Fruit fly (Drosophila melanogaster) whole organism, embryonic: ENCODE measurements around the gene CG9372.
A peak's percentile ranks its signal among the peaks of the same experiment; 100 is the strongest.

Experiments
- CG10979 ChIP-seq: fragments of 200-800 bp; sonication (Bioruptor generic); optimal IDR thresholded peaks from 2 replicates; lab custom pipeline; 2018; ENCODE audit warnings: missing biosample characterization, mild to moderate bottlenecking, missing genetic modification characterization, moderate library complexity
- CG11398 ChIP-seq: fragments of 200-800 bp; sonication (Bioruptor generic); optimal IDR thresholded peaks from 2 replicates; lab custom pipeline; 2016; ENCODE audit warnings: missing biosample characterization, missing genetic modification characterization
- CG1233 ChIP-seq: fragments of 200-800 bp; sonication (Bioruptor generic); optimal IDR thresholded peaks from 4 replicates; lab custom pipeline; 2018; ENCODE audit warnings: missing biosample characterization, mild to moderate bottlenecking, missing genetic modification characterization
- CG12391 ChIP-seq: fragments of 200-800 bp; sonication (Bioruptor generic); optimal IDR thresholded peaks from 3 replicates; lab custom pipeline; 2018; ENCODE audit warnings: missing biosample characterization, mild to moderate bottlenecking, missing genetic modification characterization, moderate library complexity
- CG12744 ChIP-seq: fragments of 200-800 bp; sonication (Bioruptor generic); optimal IDR thresholded peaks from 2 replicates; lab custom pipeline; 2016; ENCODE audit warnings: missing biosample characterization, missing genetic modification characterization
- CG15601 ChIP-seq: fragments of 200-800 bp; sonication (Bioruptor generic); optimal IDR thresholded peaks from 3 replicates; lab custom pipeline; 2019; ENCODE audit warnings: missing biosample characterization, mild to moderate bottlenecking, missing genetic modification characterization, moderate library complexity
- CG15696 ChIP-seq: fragments of 200-800 bp; sonication (Bioruptor generic); optimal IDR thresholded peaks from 2 replicates; lab custom pipeline; 2019; ENCODE audit warnings: missing biosample characterization, mild to moderate bottlenecking, missing genetic modification characterization, moderate library complexity
- CG16815 ChIP-seq: fragments of 200-800 bp; sonication (Bioruptor generic); optimal IDR thresholded peaks from 3 replicates; lab custom pipeline; 2017; ENCODE audit warnings: missing biosample characterization, mild to moderate bottlenecking, missing genetic modification characterization
- CG17829 ChIP-seq: fragments of 200-800 bp; optimal IDR thresholded peaks from 2 replicates; lab custom pipeline; 2019; ENCODE audit warnings: missing biosample characterization, mild to moderate bottlenecking, missing genetic modification characterization, moderate library complexity
- CG18011 ChIP-seq: fragments of 200-800 bp; sonication (Bioruptor generic); optimal IDR thresholded peaks from 2 replicates; lab custom pipeline; 2017; ENCODE audit warnings: missing biosample characterization, missing genetic modification characterization, mild to moderate bottlenecking, moderate library complexity, missing genotype
- CG2116 ChIP-seq: fragments of 200-800 bp; sonication (Bioruptor generic); optimal IDR thresholded peaks from 3 replicates; lab custom pipeline; 2018; ENCODE audit warnings: missing biosample characterization, mild to moderate bottlenecking, missing genetic modification characterization
- CG2120 ChIP-seq: fragments of 200-800 bp; sonication (Bioruptor generic); optimal IDR thresholded peaks from 3 replicates; lab custom pipeline; 2016; ENCODE audit warnings: missing biosample characterization, missing genetic modification characterization
- CG30020 ChIP-seq: fragments of 200-800 bp; optimal IDR thresholded peaks from 2 replicates; lab custom pipeline; 2019; ENCODE audit warnings: missing biosample characterization, mild to moderate bottlenecking, missing genetic modification characterization, moderate library complexity
- CG3163 ChIP-seq: fragments of 200-800 bp; sonication (Bioruptor generic); optimal IDR thresholded peaks from 3 replicates; lab custom pipeline; 2016; ENCODE audit warnings: missing biosample characterization, missing genetic modification characterization
- CG33557 ChIP-seq: fragments of 200-800 bp; sonication (Bioruptor generic); optimal IDR thresholded peaks from 2 replicates; lab custom pipeline; 2019; ENCODE audit warnings: missing biosample characterization, mild to moderate bottlenecking, missing genetic modification characterization, moderate library complexity
- CG3726 ChIP-seq: fragments of 200-800 bp; sonication (Bioruptor generic); IDR thresholded peaks from 3 replicates; pipeline ENCODE4, ENCODE4 v1.3.6; 2022; ENCODE audit warnings: missing biosample characterization, missing genetic modification characterization
- D ChIP-seq, 2 experiments: fragments of 200-800 bp in 1 of 2; fragments of >200 bp in 1 of 2; sonication (Bioruptor generic) in 1 of 2; optimal IDR thresholded peaks; 2 replicates in 1 of 2; 3 replicates in 1 of 2; lab custom pipeline; 2017; ENCODE audit warnings: mild to moderate bottlenecking in 1 of 2, missing biosample characterization in 1 of 2, missing genetic modification characterization in 1 of 2, missing genetic modification reagents in 1 of 2
- Doc3 ChIP-seq: fragments of 200-800 bp; sonication (Bioruptor generic); IDR thresholded peaks from 3 replicates; pipeline ENCODE4 v1.3.6; 2022; ENCODE audit warnings: missing biosample characterization, missing genetic modification characterization; ENCODE audit not compliant: partially characterized antibody
- E2f2 ChIP-seq: fragments of 200-800 bp; sonication (Bioruptor generic); IDR thresholded peaks from 2 replicates; pipeline ENCODE4 v1.3.6; 2022; ENCODE audit warnings: missing biosample characterization, missing genetic modification characterization
- Fer1 ChIP-seq: fragments of 200-800 bp; sonication (Bioruptor generic); optimal IDR thresholded peaks from 2 replicates; lab custom pipeline; 2017; ENCODE audit warnings: missing biosample characterization, mild to moderate bottlenecking, missing genetic modification characterization
- HHEX ChIP-seq: fragments of 200-800 bp; sonication (Bioruptor generic); optimal IDR thresholded peaks from 3 replicates; lab custom pipeline; 2017; ENCODE audit warnings: missing biosample characterization, mild to moderate bottlenecking, missing genetic modification characterization, missing genetic modification reagents
- Hr3 ChIP-seq: fragments of 200-800 bp; sonication (Bioruptor generic); optimal IDR thresholded peaks from 3 replicates; lab custom pipeline; 2016; ENCODE audit warnings: missing biosample characterization, missing genetic modification characterization
- Hr39 ChIP-seq: fragments of >200 bp; optimal IDR thresholded peaks from 2 replicates; lab custom pipeline; 2017
- Nf-YB ChIP-seq: fragments of 200-800 bp; sonication (Bioruptor generic); optimal IDR thresholded peaks from 3 replicates; lab custom pipeline; 2019; ENCODE audit warnings: missing biosample characterization, mild to moderate bottlenecking, missing genetic modification characterization, moderate library complexity
- Oli ChIP-seq: fragments of 200-800 bp; sonication (Bioruptor generic); optimal IDR thresholded peaks from 2 replicates; lab custom pipeline; 2018; ENCODE audit warnings: missing biosample characterization, mild to moderate bottlenecking, missing genetic modification characterization, moderate library complexity
- Side ChIP-seq: fragments of 200-800 bp; sonication (Bioruptor generic); optimal IDR thresholded peaks from 2 replicates; lab custom pipeline; 2016; ENCODE audit warnings: missing biosample characterization, missing genetic modification characterization
- Ssrp ChIP-seq: fragments of 200-800 bp; sonication (Bioruptor generic); optimal IDR thresholded peaks from 2 replicates; lab custom pipeline; 2018; ENCODE audit warnings: missing biosample characterization, mild to moderate bottlenecking, missing genetic modification characterization, moderate library complexity
- Stat92E ChIP-seq, 3 experiments: fragments of >200 bp in 2 of 3; fragments of 200-800 bp in 1 of 3; sonication (Bioruptor generic) in 1 of 3; optimal IDR thresholded peaks; 2 replicates each; lab custom pipeline; 2017 to 2019; ENCODE audit warnings: missing biosample characterization in 3 of 3, missing genetic modification characterization in 3 of 3, mild to moderate bottlenecking in 1 of 3, moderate library complexity in 1 of 3
- Usf ChIP-seq: fragments of 200-800 bp; sonication (Bioruptor generic); optimal IDR thresholded peaks from 2 replicates; lab custom pipeline; 2017; ENCODE audit warnings: missing genotype, missing biosample characterization, missing genetic modification characterization
- cas ChIP-seq: fragments of 200-800 bp; sonication (Bioruptor generic); IDR thresholded peaks from 2 replicates; pipeline ENCODE4 v1.3.6; 2022; ENCODE audit warnings: missing biosample characterization, missing genetic modification characterization
- chinmo ChIP-seq: fragments of 200-800 bp; sonication (Bioruptor generic); IDR thresholded peaks from 4 replicates; pipeline ENCODE4 v1.3.6; 2022; ENCODE audit warnings: missing biosample characterization, missing genetic modification characterization; ENCODE audit not compliant: partially characterized antibody
- corto ChIP-seq: fragments of 200-800 bp; sonication (Bioruptor generic); optimal IDR thresholded peaks from 2 replicates; lab custom pipeline; 2016; ENCODE audit warnings: missing biosample characterization, mild to moderate bottlenecking, missing genetic modification characterization, moderate library complexity
- gem ChIP-seq: fragments of 200-800 bp; sonication (Bioruptor generic); optimal IDR thresholded peaks from 2 replicates; lab custom pipeline; 2019; ENCODE audit warnings: missing biosample characterization, mild to moderate bottlenecking, missing genetic modification characterization, moderate library complexity
- grau ChIP-seq: fragments of 200-800 bp; optimal IDR thresholded peaks from 3 replicates; lab custom pipeline; 2019; ENCODE audit warnings: missing biosample characterization, mild to moderate bottlenecking, missing genetic modification characterization, moderate library complexity
- knrl ChIP-seq: fragments of 200-800 bp; sonication (Bioruptor generic); IDR thresholded peaks from 3 replicates; pipeline ENCODE4 v1.3.6; 2022; ENCODE audit warnings: missing biosample characterization, missing genetic modification characterization; ENCODE audit not compliant: partially characterized antibody
- lab ChIP-seq: fragments of 200-800 bp; sonication (Bioruptor generic); optimal IDR thresholded peaks from 3 replicates; lab custom pipeline; 2017; ENCODE audit warnings: missing biosample characterization, missing genetic modification characterization, mild to moderate bottlenecking, moderate library complexity, missing genetic modification reagents
- lbe ChIP-seq: fragments of 200-800 bp; sonication (Bioruptor generic); optimal IDR thresholded peaks from 2 replicates; lab custom pipeline; 2016; ENCODE audit warnings: missing biosample characterization, mild to moderate bottlenecking, missing genetic modification characterization
- nom ChIP-seq: fragments of 200-800 bp; sonication (Bioruptor generic); optimal IDR thresholded peaks from 2 replicates; lab custom pipeline; 2017; ENCODE audit warnings: missing biosample characterization, missing genetic modification characterization, mild to moderate bottlenecking, moderate library complexity, missing genetic modification reagents
- peb ChIP-seq: fragments of 200-800 bp; sonication (Bioruptor generic); IDR thresholded peaks from 2 replicates; pipeline ENCODE4 v1.3.6; 2022; ENCODE audit warnings: missing biosample characterization, missing genetic modification characterization
- phol ChIP-seq: fragments of 200-800 bp; sonication (Bioruptor generic); optimal IDR thresholded peaks from 3 replicates; lab custom pipeline; 2018; ENCODE audit warnings: missing biosample characterization, mild to moderate bottlenecking, missing genetic modification characterization, moderate library complexity
- sc ChIP-seq, 3 experiments: fragments of >200 bp in 2 of 3; fragments of 200-800 bp in 1 of 3; sonication (Bioruptor generic) in 1 of 3; optimal IDR thresholded peaks; 2 replicates in 2 of 3; 3 replicates in 1 of 3; lab custom pipeline; 2017; ENCODE audit warnings: mild to moderate bottlenecking in 1 of 3, missing biosample characterization in 1 of 3, missing genetic modification characterization in 1 of 3, missing genetic modification reagents in 1 of 3
- sd ChIP-seq: fragments of 200-800 bp; sonication (Bioruptor generic); optimal IDR thresholded peaks from 3 replicates; lab custom pipeline; 2018; ENCODE audit warnings: missing biosample characterization, mild to moderate bottlenecking, missing genetic modification characterization, moderate library complexity
- sqz ChIP-seq: fragments of 200-800 bp; sonication (Bioruptor generic); optimal IDR thresholded peaks from 3 replicates; lab custom pipeline; 2018; ENCODE audit warnings: missing biosample characterization, mild to moderate bottlenecking, missing genetic modification characterization
- tio ChIP-seq: fragments of 200-800 bp; sonication (Bioruptor generic); optimal IDR thresholded peaks from 2 replicates; lab custom pipeline; 2017; ENCODE audit warnings: missing biosample characterization, missing genetic modification characterization, inconsistent platforms
- trem ChIP-seq: fragments of 200-800 bp; optimal IDR thresholded peaks from 3 replicates; lab custom pipeline; 2019; ENCODE audit warnings: missing biosample characterization, mild to moderate bottlenecking, missing genetic modification characterization, moderate library complexity
- ttk ChIP-seq: fragments of 200-800 bp; sonication (Bioruptor generic); IDR thresholded peaks from 2 replicates; pipeline ENCODE4 v2.1.2; 2022; ENCODE audit warnings: missing biosample characterization, missing genetic modification characterization
- wor ChIP-seq: fragments of 200-800 bp; sonication (Bioruptor generic); IDR thresholded peaks from 2 replicates; pipeline ENCODE4 v1.3.6; 2022; ENCODE audit warnings: missing biosample characterization, missing genetic modification characterization

CG9372 gene

DNA sequence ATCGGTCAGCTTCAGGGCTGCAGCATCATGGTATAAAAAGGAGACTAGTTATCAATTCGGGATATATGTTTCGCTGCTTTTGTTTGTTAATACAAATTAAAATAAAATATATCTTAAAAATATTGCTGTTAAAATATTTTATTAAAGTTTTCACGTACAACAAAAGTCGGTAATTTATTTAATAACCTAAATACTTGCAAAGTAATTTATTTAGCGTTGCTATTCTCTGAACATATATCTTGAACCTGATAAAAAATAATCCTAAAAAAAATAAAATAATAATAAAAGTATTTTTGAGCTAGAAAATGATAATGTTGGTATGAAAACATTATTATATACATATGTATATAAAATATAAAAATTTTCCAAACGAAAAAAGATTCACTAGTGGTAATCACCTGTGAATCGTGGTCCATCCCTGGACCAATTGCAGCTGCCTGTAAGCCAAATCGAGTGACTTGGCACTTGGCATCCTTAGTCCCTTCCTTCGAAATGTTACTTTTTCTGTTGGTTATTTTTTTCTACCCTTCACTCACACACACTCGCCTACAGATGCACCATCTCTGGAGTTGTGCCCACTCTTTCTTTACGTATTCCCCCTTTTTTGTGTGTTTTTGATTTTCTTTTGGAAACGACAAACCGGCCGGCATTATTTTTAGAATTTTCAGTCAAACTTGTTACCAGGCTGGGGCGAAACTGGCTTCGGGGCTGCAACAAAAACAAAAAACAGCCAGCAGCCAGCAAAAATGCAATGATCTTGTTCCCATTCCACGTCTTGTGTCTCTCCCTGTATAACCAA, 48.6 kb upstream of the CG9372 start (continued):
- no peak for TF ChIP-seq lab (GFP tag; lab: Kevin White, UChicago)
- peak; percentile 58 for TF ChIP-seq CG12391 (tag; lab: Kevin White, UChicago)
- no peak for TF ChIP-seq Fer1 (GFP tag; lab: Kevin White, UChicago)
- peak; percentile 64 for TF ChIP-seq CG17829 (tag; lab: Kevin White, UChicago)
- no peak for TF ChIP-seq Side
- TF ChIP-seq Nf-YB (GFP tag; lab: Kevin White, UChicago): peak; percentile 47
- TF ChIP-seq Oli (tag; lab: Kevin White, UChicago): peak; percentile 16
- TF ChIP-seq CG12744: no peak
- peak; percentile 37 for TF ChIP-seq Ssrp (tag; lab: Kevin White, UChicago)
- peak; percentile 13 for TF ChIP-seq tio (GFP tag; lab: Kevin White, UChicago)
- TF ChIP-seq chinmo (GFP tag; lab: Robert Waterston, UW): 0 out of 4 replicates have a peak, but pooled peaks have one; percentile 63
- TF ChIP-seq phol (tag; lab: Kevin White, UChicago): peak; percentile 65
- TF ChIP-seq CG15601 (tag; lab: Kevin White, UChicago): peak; percentile 29
- TF ChIP-seq CG15696: peak; percentile 84
- TF ChIP-seq ttk (GFP tag; lab: Robert Waterston, UW): no peak
- TF ChIP-seq CG18011 (GFP tag; lab: Kevin White, UChicago): no peak
- no peak for TF ChIP-seq Usf (GFP tag; lab: Kevin White, UChicago)
- TF ChIP-seq sc (optimal IDR thresholded peaks at IDR 0.05; lab: Kevin White, UChicago): no peak
- peak; percentile 45 for TF ChIP-seq sc (GFP tag; optimal IDR thresholded peaks at IDR 0.05; lab: Kevin White, UChicago)
- TF ChIP-seq E2f2: no peak
- TF ChIP-seq CG16815 (GFP tag; lab: Kevin White, UChicago): peak; percentile 24
- TF ChIP-seq knrl: no peak
- no peak for TF ChIP-seq wor (GFP tag; lab: Robert Waterston, UW)
- no peak for TF ChIP-seq CG3163 (GFP tag; lab: Kevin White, UChicago)
- no peak for TF ChIP-seq peb (GFP tag; lab: Robert Waterston, UW)
- no peak for TF ChIP-seq Hr3 (GFP tag; lab: Kevin White, UChicago)
- peak; percentile 67 for TF ChIP-seq CG10979 (tag; lab: Kevin White, UChicago)
- TF ChIP-seq trem: peak; percentile 22
- peak; percentile 52 for TF ChIP-seq corto (GFP tag; lab: Kevin White, UChicago)
- no peak for TF ChIP-seq Hr39
- TF ChIP-seq nom (GFP tag; lab: Kevin White, UChicago): peak; percentile 71
- peak; percentile 15 for TF ChIP-seq sqz (GFP tag; lab: Kevin White, UChicago)
- TF ChIP-seq CG1233: peak; percentile 41
- no peak for TF ChIP-seq D (optimal IDR thresholded peaks at IDR 0.05; lab: Kevin White, UChicago)
- peak; percentile 19 for TF ChIP-seq D (GFP tag; optimal IDR thresholded peaks at IDR 0.05; lab: Kevin White, UChicago)
- peak; percentile 38 for TF ChIP-seq grau (tag; lab: Kevin White, UChicago)
- no peak for TF ChIP-seq Doc3 (GFP tag; lab: Robert Waterston, UW)
- TF ChIP-seq CG33557 (GFP tag; lab: Kevin White, UChicago): peak; percentile 81
- peak; percentile 43 for TF ChIP-seq lbe
- no peak for TF ChIP-seq cas
- TF ChIP-seq CG30020: peak; percentile 21
- TF ChIP-seq CG11398 (GFP tag; lab: Kevin White, UChicago): no peak
- no peak for TF ChIP-seq CG2120 (GFP tag; lab: Kevin White, UChicago)
- TF ChIP-seq gem (tag; lab: Kevin White, UChicago): peak; percentile 64
- peak in 1 of 3 experiments; percentile 9 for TF ChIP-seq Stat92E (GFP tag; optimal IDR thresholded peaks at IDR 0.05; lab: Kevin White, UChicago)
- TF ChIP-seq HHEX: no peak
- peak; percentile 25 for TF ChIP-seq sd (tag; lab: Kevin White, UChicago)
- TF ChIP-seq CG3726 (GFP tag; lab: Robert Waterston, UW): no peak
- no peak for TF ChIP-seq CG2116 (GFP tag; lab: Kevin White, UChicago)
